Worm (Caenorhabditis elegans) whole organism, L1 larva: ENCODE measurements around the gene C05B5.8.

ENCODE experiments used
- C16A3.4 ChIP-seq: fragments of 150-350 bp; optimal IDR thresholded peaks from 2 replicates; lab custom pipeline; 2014; ENCODE audit warnings: missing biosample characterization, missing genetic modification characterization
- F16B12.6 ChIP-seq: fragments of 150-350 bp; optimal IDR thresholded peaks from 2 replicates; lab custom pipeline; 2014; ENCODE audit warnings: missing biosample characterization, missing genetic modification characterization
- Y116A8C.19 ChIP-seq: sonication (generic microtip); optimal IDR thresholded peaks from 2 replicates; lab custom pipeline; 2016; ENCODE audit warnings: missing compliant biosample characterization, missing genetic modification characterization, borderline replicate concordance
- ama-1 ChIP-seq: fragments of 150-350 bp; optimal IDR thresholded peaks from 2 replicates; lab custom pipeline; 2014
- ceh-8 ChIP-seq: fragments of 200-800 bp; sonication (Bioruptor generic); optimal IDR thresholded peaks from 2 replicates; lab custom pipeline; 2018; ENCODE audit warnings: mild to moderate bottlenecking, missing genetic modification characterization, moderate library complexity, missing compliant biosample characterization
- ceh-82 ChIP-seq, 3 experiments: fragments of 150-350 bp in 1 of 3; sonication (generic microtip) in 2 of 3; optimal IDR thresholded peaks; 2 replicates each; lab custom pipeline; 2014 to 2017; ENCODE audit warnings: missing biosample characterization in 3 of 3, missing genetic modification characterization in 3 of 3
- ceh-90 ChIP-seq: sonication (generic microtip); optimal IDR thresholded peaks from 2 replicates; lab custom pipeline; 2016; ENCODE audit warnings: missing genetic modification characterization, missing compliant biosample characterization
- dpl-1 ChIP-seq, 3 experiments: fragments of 150-350 bp in 2 of 3; sonication (generic microtip) in 1 of 3; optimal IDR thresholded peaks; 2 replicates each; lab custom pipeline; 2014 to 2017; ENCODE audit warnings: missing biosample characterization in 3 of 3, missing genetic modification characterization in 3 of 3, missing genetic modification reagents in 3 of 3
- dsc-1 ChIP-seq: sonication (generic microtip); optimal IDR thresholded peaks from 2 replicates; lab custom pipeline; 2016; ENCODE audit warnings: mild to moderate bottlenecking, missing genetic modification characterization, missing compliant biosample characterization
- efl-1 ChIP-seq, 4 experiments: fragments of 150-350 bp; optimal IDR thresholded peaks in 3 of 4; peaks in 1 of 4; 1 replicate in 1 of 4; 2 replicates in 3 of 4; lab custom pipeline; 2014; ENCODE audit warnings: missing biosample characterization in 2 of 4, missing genetic modification characterization in 2 of 4, missing genetic modification reagents in 2 of 4
- egl-13 ChIP-seq: sonication (generic microtip); optimal IDR thresholded peaks from 2 replicates; lab custom pipeline; 2016; ENCODE audit warnings: missing genotype, missing genetic modification reagents, missing genetic modification characterization, missing compliant biosample characterization
- elt-2 ChIP-seq: sonication (generic microtip); optimal IDR thresholded peaks from 2 replicates; lab custom pipeline; 2016; ENCODE audit warnings: missing genetic modification characterization, mild to moderate bottlenecking, inconsistent platforms, missing compliant biosample characterization, missing genetic modification reagents
- fkh-10 ChIP-seq: sonication (generic microtip); optimal IDR thresholded peaks from 2 replicates; lab custom pipeline; 2017; ENCODE audit warnings: missing biosample characterization, missing genetic modification reagents, missing genetic modification characterization
- fkh-8 ChIP-seq: sonication (generic microtip); optimal IDR thresholded peaks from 2 replicates; lab custom pipeline; 2016; ENCODE audit warnings: mild to moderate bottlenecking, missing genetic modification characterization, missing compliant biosample characterization
- grh-1 ChIP-seq: fragments of 200-800 bp; sonication (Bioruptor generic); IDR thresholded peaks from 2 replicates; pipeline ENCODE4 v1.3.6; 2022; ENCODE audit warnings: missing genetic modification reagents, missing genetic modification characterization, missing compliant biosample characterization
- irx-1 ChIP-seq: sonication (generic microtip); optimal IDR thresholded peaks from 2 replicates; lab custom pipeline; 2016; ENCODE audit warnings: missing genetic modification characterization, missing compliant biosample characterization
- isw-1 ChIP-seq: fragments of 200-800 bp; sonication (Bioruptor generic); IDR thresholded peaks from 2 replicates; pipeline ENCODE4 v1.3.6; 2022; ENCODE audit warnings: missing genetic modification characterization, missing compliant biosample characterization
- jun-1 ChIP-seq: fragments of 150-350 bp; optimal IDR thresholded peaks from 2 replicates; lab custom pipeline; 2014; ENCODE audit warnings: missing biosample characterization, missing genetic modification reagents, missing genetic modification characterization
- lin-13 ChIP-seq: fragments of 150-350 bp; optimal IDR thresholded peaks from 2 replicates; lab custom pipeline; 2014; ENCODE audit warnings: missing biosample characterization, missing genetic modification reagents, missing genetic modification characterization
- lin-14 ChIP-seq: fragments of 200-800 bp; sonication (Bioruptor generic); optimal IDR thresholded peaks from 2 replicates; lab custom pipeline; 2018; ENCODE audit warnings: mild to moderate bottlenecking, missing genetic modification characterization, moderate library complexity, missing compliant biosample characterization
- lin-15B ChIP-seq: fragments of 150-350 bp; sonication (generic microtip); optimal IDR thresholded peaks from 3 replicates; lab custom pipeline; 2014; ENCODE audit warnings: missing biosample characterization, missing genetic modification characterization
- lin-35 ChIP-seq, 2 experiments: fragments of 150-350 bp; optimal IDR thresholded peaks; 2 replicates each; lab custom pipeline; 2014; ENCODE audit warnings: missing biosample characterization in 2 of 2, missing genetic modification characterization in 2 of 2, missing genetic modification reagents in 2 of 2
- lin-39 ChIP-seq: fragments of 150-350 bp; optimal IDR thresholded peaks from 2 replicates; lab custom pipeline; 2014; ENCODE audit warnings: missing biosample characterization, missing genetic modification reagents, missing genetic modification characterization
- lir-3 ChIP-seq: sonication (generic microtip); optimal IDR thresholded peaks from 2 replicates; lab custom pipeline; 2016; ENCODE audit warnings: mild to moderate bottlenecking, missing genetic modification characterization, moderate library complexity, missing compliant biosample characterization; ENCODE audit not compliant: poor library complexity
- lsy-2 ChIP-seq, 2 experiments: fragments of 150-350 bp; optimal IDR thresholded peaks; 2 replicates each; lab custom pipeline; 2014; ENCODE audit warnings: missing biosample characterization in 2 of 2, missing genetic modification characterization in 2 of 2
- mdl-1 ChIP-seq, 2 experiments: fragments of 150-350 bp; optimal IDR thresholded peaks; 2 replicates each; lab custom pipeline; 2014 to 2017; ENCODE audit warnings: missing biosample characterization in 2 of 2, missing genetic modification characterization in 2 of 2, inconsistent platforms in 1 of 2
- mef-2 ChIP-seq: fragments of 150-350 bp; optimal IDR thresholded peaks from 2 replicates; lab custom pipeline; 2014; ENCODE audit warnings: missing biosample characterization, missing genetic modification characterization
- mep-1 ChIP-seq: fragments of 150-350 bp; optimal IDR thresholded peaks from 2 replicates; lab custom pipeline; 2014; ENCODE audit warnings: missing biosample characterization, missing genetic modification characterization
- nhr-12 ChIP-seq: sonication (generic microtip); optimal IDR thresholded peaks from 2 replicates; lab custom pipeline; 2017; ENCODE audit warnings: missing biosample characterization, missing genetic modification characterization
- nhr-28 ChIP-seq: fragments of 150-350 bp; optimal IDR thresholded peaks from 2 replicates; lab custom pipeline; 2014; ENCODE audit warnings: missing biosample characterization, missing genetic modification characterization
- nhr-47 ChIP-seq: sonication (generic microtip); optimal IDR thresholded peaks from 2 replicates; lab custom pipeline; 2016; ENCODE audit warnings: mild to moderate bottlenecking, missing genetic modification characterization, moderate library complexity, missing compliant biosample characterization
- nhr-71 ChIP-seq: sonication (generic microtip); optimal IDR thresholded peaks from 2 replicates; lab custom pipeline; 2016; ENCODE audit warnings: mild to moderate bottlenecking, missing genetic modification characterization, moderate library complexity, missing compliant biosample characterization
- nhr-76 ChIP-seq: sonication (generic microtip); optimal IDR thresholded peaks from 2 replicates; lab custom pipeline; 2017; ENCODE audit warnings: missing biosample characterization, missing genetic modification characterization
- nhr-77 ChIP-seq: fragments of 150-350 bp; optimal IDR thresholded peaks from 2 replicates; lab custom pipeline; 2014; ENCODE audit warnings: missing biosample characterization, missing genetic modification characterization
- nhr-84 ChIP-seq: sonication (generic microtip); optimal IDR thresholded peaks from 2 replicates; lab custom pipeline; 2017; ENCODE audit warnings: missing biosample characterization, missing genetic modification characterization
- nhr-90 ChIP-seq: sonication (generic microtip); optimal IDR thresholded peaks from 2 replicates; lab custom pipeline; 2016; ENCODE audit warnings: mild to moderate bottlenecking, missing genetic modification characterization, missing compliant biosample characterization; ENCODE audit not compliant: poor library complexity
- rnt-1 ChIP-seq: sonication (generic microtip); optimal IDR thresholded peaks from 2 replicates; lab custom pipeline; 2016; ENCODE audit warnings: mild to moderate bottlenecking, missing genetic modification characterization, moderate library complexity, missing compliant biosample characterization
- skn-1 ChIP-seq: fragments of 150-350 bp; optimal IDR thresholded peaks from 2 replicates; lab custom pipeline; 2014; ENCODE audit warnings: missing biosample characterization, missing genetic modification characterization
- snpc-4 ChIP-seq: fragments of 150-350 bp; optimal IDR thresholded peaks from 2 replicates; lab custom pipeline; 2014; ENCODE audit warnings: missing biosample characterization, missing genetic modification characterization
- snu-23 ChIP-seq: sonication (generic microtip); optimal IDR thresholded peaks from 2 replicates; lab custom pipeline; 2016; ENCODE audit warnings: missing genetic modification characterization, missing compliant biosample characterization
- sox-4 ChIP-seq: sonication (generic microtip); optimal IDR thresholded peaks from 2 replicates; lab custom pipeline; 2016; ENCODE audit warnings: missing genetic modification characterization, missing compliant biosample characterization
- swsn-7 ChIP-seq: sonication (generic microtip); optimal IDR thresholded peaks from 2 replicates; lab custom pipeline; 2016; ENCODE audit warnings: missing genetic modification characterization, missing compliant biosample characterization
- tbx-2 ChIP-seq: sonication (generic microtip); optimal IDR thresholded peaks from 2 replicates; lab custom pipeline; 2016; ENCODE audit warnings: missing genetic modification characterization, missing compliant biosample characterization
- unc-130 ChIP-seq: fragments of 150-350 bp; optimal IDR thresholded peaks from 2 replicates; lab custom pipeline; 2017; ENCODE audit warnings: missing biosample characterization, missing genetic modification characterization, inconsistent platforms
- unc-86 ChIP-seq: sonication (generic microtip); optimal IDR thresholded peaks from 2 replicates; lab custom pipeline; 2016; ENCODE audit warnings: missing genetic modification characterization, missing compliant biosample characterization
- xbp-1 ChIP-seq: sonication (generic microtip); optimal IDR thresholded peaks from 2 replicates; lab custom pipeline; 2016; ENCODE audit warnings: missing genetic modification characterization, missing compliant biosample characterization
- zag-1 ChIP-seq: fragments of 150-350 bp; optimal IDR thresholded peaks from 2 replicates; lab custom pipeline; 2014; ENCODE audit warnings: missing biosample characterization, missing genetic modification characterization
- zip-4 ChIP-seq: fragments of 200-800 bp; sonication (Bioruptor generic); optimal IDR thresholded peaks from 2 replicates; lab custom pipeline; 2018; ENCODE audit warnings: mild to moderate bottlenecking, missing genetic modification characterization, moderate library complexity, missing compliant biosample characterization
- ztf-4 ChIP-seq: fragments of 150-350 bp; optimal IDR thresholded peaks from 2 replicates; lab custom pipeline; 2014; ENCODE audit warnings: missing biosample characterization, missing genetic modification characterization

Gene C05B5.8

DNA sequence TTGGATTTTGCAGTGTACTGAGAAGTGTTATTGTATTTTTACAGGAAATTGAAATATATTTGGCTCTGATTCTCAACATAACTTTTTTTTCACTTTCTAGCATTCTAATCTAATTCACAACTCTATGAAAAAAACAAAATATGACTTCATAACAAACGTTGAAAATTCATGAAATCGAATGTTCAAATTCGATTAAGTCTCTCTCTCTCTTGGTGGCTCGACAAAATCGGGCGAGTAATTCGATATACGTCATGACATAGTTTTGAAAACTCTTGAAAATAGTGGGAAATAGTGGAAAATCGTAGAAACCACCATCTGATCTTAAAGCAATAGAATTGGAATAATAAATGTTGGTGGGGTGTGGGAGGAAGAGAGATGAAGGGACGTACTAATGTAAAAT, 11.4 kb upstream of the C05B5.8 start:
- peak; percentile 25 for TF ChIP-seq snpc-4 (tag; lab: Kevin White, UChicago)
- peak; percentile 43 for TF ChIP-seq ceh-8
- no peak for TF ChIP-seq lir-3 (tag; lab: Kevin White, UChicago)
- TF ChIP-seq fkh-8 (tag; lab: Kevin White, UChicago) = peak; percentile 6

DNA sequence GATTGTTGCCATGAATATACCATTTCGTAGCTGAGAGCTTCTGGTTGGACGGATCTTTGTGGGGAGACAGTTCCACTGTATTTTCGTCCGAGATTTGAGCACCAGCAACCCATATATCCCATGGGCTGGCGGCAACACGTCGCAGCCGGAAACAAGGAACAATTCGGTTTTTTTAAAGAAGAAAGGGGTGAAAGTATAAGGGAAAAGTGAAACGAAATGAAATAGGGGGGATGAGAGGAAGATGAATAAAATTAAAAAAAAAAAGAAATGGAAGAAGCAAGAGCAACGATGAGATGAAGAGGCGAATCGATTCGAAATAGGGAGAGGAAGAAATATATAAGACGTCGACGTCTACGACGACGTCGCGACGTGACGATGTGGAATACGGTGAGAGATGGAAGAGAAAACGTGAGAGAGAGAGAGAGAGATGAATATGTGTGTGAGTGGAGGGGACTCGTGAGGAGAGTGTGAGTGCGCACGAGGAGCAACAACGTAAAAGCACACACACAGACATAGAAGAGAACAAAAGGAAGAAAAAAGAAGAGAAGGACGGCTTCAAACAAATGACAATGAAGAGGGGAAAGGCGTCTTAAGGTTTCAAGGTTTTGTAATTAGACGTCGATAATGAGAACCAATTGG, 9.9 kb upstream of the C05B5.8 start, which contains the start of gene rgs-1:
TSS of gene rgs-1 (minus strand) at position 146 of the 639 bp plus-strand sequence.
- TF ChIP-seq lin-35 (GFP tag; optimal IDR thresholded peaks at IDR 0.05; lab: Kevin White, UChicago) (peak in 1 of 2 experiments; percentile 55), lin-15B (tag; lab: Kevin White, UChicago) (no peak), ceh-8 (no peak), nhr-47 (peak; percentile 61), skn-1 (tag; lab: Kevin White, UChicago) (peak; percentile 24), mep-1 (tag; lab: Kevin White, UChicago) (peak; percentile 49), lin-14 (GFP tag; lab: Kevin White, UChicago) (peak; percentile 82), mdl-1 (tag; optimal IDR thresholded peaks at IDR 0.05; lab: Kevin White, UChicago) (peak in 1 of 2 experiments; percentile 4), nhr-76 (tag; lab: Kevin White, UChicago) (no peak), lsy-2 (tag; optimal IDR thresholded peaks at IDR 0.05; lab: Kevin White, UChicago) (peak; percentile 7 to 46), ceh-82 (tag; optimal IDR thresholded peaks at IDR 0.05; lab: Kevin White, UChicago) (peak; percentile 3 to 76 (median 11)), nhr-77 (tag; lab: Kevin White, UChicago) (no peak), mef-2 (tag; lab: Kevin White, UChicago) (no peak), rnt-1 (tag; lab: Kevin White, UChicago) (no peak), zip-4 (GFP tag; lab: Kevin White, UChicago) (no peak), sox-4 (tag; lab: Kevin White, UChicago) (no peak), nhr-90 (no peak), snu-23 (GFP tag; lab: Kevin White, UChicago) (peak; percentile 55), snpc-4 (tag; lab: Kevin White, UChicago) (peak; percentile 34), elt-2 (no peak), tbx-2 (tag; lab: Kevin White, UChicago) (peak; percentile 33), lin-13 (GFP tag; lab: Kevin White, UChicago) (no peak), ztf-4 (tag; lab: Kevin White, UChicago) (no peak), zag-1 (no peak), swsn-7 (tag; lab: Kevin White, UChicago) (peak; percentile 43), fkh-10 (GFP tag; lab: Kevin White, UChicago) (peak; percentile 61), unc-130 (tag; lab: Kevin White, UChicago) (no peak), ama-1 (no peak), fkh-8 (tag; lab: Kevin White, UChicago) (peak; percentile 79), nhr-12 (tag; lab: Kevin White, UChicago) (no peak), unc-86 (tag; lab: Kevin White, UChicago) (peak; percentile 74), egl-13 (tag; lab: Kevin White, UChicago) (peak; percentile 10), ceh-90 (no peak), nhr-28 (tag; lab: Kevin White, UChicago) (no peak), jun-1 (tag; lab: Kevin White, UChicago) (no peak), F16B12.6 (no peak), efl-1 (optimal IDR thresholded peaks at IDR 0.05; lab: Kevin White, UChicago) (peak; percentile 38 to 49), efl-1 (GFP tag; optimal IDR thresholded peaks at IDR 0.05 in 1 of 2; lab: Kevin White, UChicago) (no peak), irx-1 (tag; lab: Kevin White, UChicago) (no peak), lir-3 (tag; lab: Kevin White, UChicago) (no peak), C16A3.4 (no peak), nhr-84 (tag; lab: Kevin White, UChicago) (no peak), dpl-1 (GFP tag; optimal IDR thresholded peaks at IDR 0.05; lab: Kevin White, UChicago) (peak in 1 of 3 experiments; percentile 13), lin-39 (tag; lab: Kevin White, UChicago) (no peak), Y116A8C.19 (tag; lab: Kevin White, UChicago) (no peak), xbp-1 (tag; lab: Kevin White, UChicago) (peak; percentile 49), nhr-71 (peak; percentile 75), grh-1 (GFP tag; lab: Robert Waterston, UW) (no peak), isw-1 (GFP tag; lab: Robert Waterston, UW) (0 out of 2 replicates have a peak, but pooled peaks have one; percentile 6), dsc-1 (tag; lab: Kevin White, UChicago) (peak; percentile 61)
